Fruit fly (Drosophila melanogaster) whole organism, embryonic: ENCODE measurements around the gene Hgsnat.

Source experiments
- ATbp ChIP-seq: fragments of 200-800 bp; sonication (Bioruptor generic); optimal IDR thresholded peaks from 2 replicates; lab custom pipeline; 2017; ENCODE audit warnings: missing biosample characterization, mild to moderate bottlenecking, missing genetic modification characterization, missing genetic modification reagents
- Ada2b ChIP-seq: fragments of 200-800 bp; sonication (Bioruptor generic); IDR thresholded peaks from 2 replicates; pipeline ENCODE4 v1.3.6; 2022; ENCODE audit warnings: missing biosample characterization, missing genetic modification characterization
- Asciz ChIP-seq: fragments of 200-800 bp; sonication (Bioruptor generic); optimal IDR thresholded peaks from 2 replicates; lab custom pipeline; 2017; ENCODE audit warnings: missing biosample characterization, mild to moderate bottlenecking, missing genetic modification characterization, missing genetic modification reagents
- CG10267 ChIP-seq: fragments of 200-800 bp; sonication (Bioruptor generic); optimal IDR thresholded peaks from 2 replicates; lab custom pipeline; 2018; ENCODE audit warnings: missing biosample characterization, mild to moderate bottlenecking, missing genetic modification characterization, moderate library complexity
- CG13775 ChIP-seq: fragments of 200-800 bp; sonication (Bioruptor generic); optimal IDR thresholded peaks from 3 replicates; lab custom pipeline; 2017; ENCODE audit warnings: missing biosample characterization, mild to moderate bottlenecking, missing genetic modification characterization
- CG13894 ChIP-seq: fragments of 200-800 bp; sonication (Bioruptor generic); optimal IDR thresholded peaks from 3 replicates; lab custom pipeline; 2018; ENCODE audit warnings: missing biosample characterization, mild to moderate bottlenecking, missing genetic modification characterization, moderate library complexity
- CG17612 ChIP-seq: fragments of 200-800 bp; sonication (Bioruptor generic); IDR thresholded peaks from 2 replicates; pipeline ENCODE4 v1.3.6; 2022; ENCODE audit warnings: missing biosample characterization, missing genetic modification characterization
- CG31224 ChIP-seq: fragments of 200-800 bp; sonication (Bioruptor generic); IDR thresholded peaks from 2 replicates; pipeline ENCODE4 v1.3.6; 2022; ENCODE audit warnings: missing biosample characterization, missing genetic modification characterization
- CG3995 ChIP-seq: fragments of 200-800 bp; sonication (Bioruptor generic); optimal IDR thresholded peaks from 3 replicates; lab custom pipeline; 2016; ENCODE audit warnings: missing biosample characterization, missing genetic modification characterization
- CG4360 ChIP-seq: fragments of 200-800 bp; sonication (Bioruptor generic); IDR thresholded peaks from 2 replicates; pipeline ENCODE4 v1.3.6; 2022; ENCODE audit warnings: missing biosample characterization, missing genetic modification characterization
- CG4707 ChIP-seq: fragments of 200-800 bp; sonication (Bioruptor generic); optimal IDR thresholded peaks from 2 replicates; lab custom pipeline; 2018; ENCODE audit warnings: missing biosample characterization, mild to moderate bottlenecking, missing genetic modification characterization, moderate library complexity
- CG5245 ChIP-seq: fragments of 200-800 bp; sonication (Bioruptor generic); optimal IDR thresholded peaks from 3 replicates; lab custom pipeline; 2016; ENCODE audit warnings: missing biosample characterization, missing genetic modification characterization
- CG6765 ChIP-seq: fragments of 200-800 bp; sonication (Bioruptor generic); optimal IDR thresholded peaks from 3 replicates; lab custom pipeline; 2017; ENCODE audit warnings: missing biosample characterization, mild to moderate bottlenecking, missing genetic modification characterization
- CG6791 ChIP-seq: fragments of 200-800 bp; sonication (Bioruptor generic); IDR thresholded peaks from 3 replicates; pipeline ENCODE4 v1.3.6; 2022; ENCODE audit warnings: missing biosample characterization, missing genetic modification characterization; ENCODE audit not compliant: partially characterized antibody
- D ChIP-seq, 2 experiments: fragments of 200-800 bp in 1 of 2; fragments of >200 bp in 1 of 2; sonication (Bioruptor generic) in 1 of 2; optimal IDR thresholded peaks; 2 replicates in 1 of 2; 3 replicates in 1 of 2; lab custom pipeline; 2017; ENCODE audit warnings: mild to moderate bottlenecking in 1 of 2, missing biosample characterization in 1 of 2, missing genetic modification characterization in 1 of 2, missing genetic modification reagents in 1 of 2
- Dip3 ChIP-seq: fragments of 200-800 bp; sonication (Bioruptor generic); optimal IDR thresholded peaks from 3 replicates; lab custom pipeline; 2016; ENCODE audit warnings: missing biosample characterization, missing genetic modification characterization
- Ets97D ChIP-seq: fragments of 200-800 bp; sonication (Bioruptor generic); optimal IDR thresholded peaks from 3 replicates; lab custom pipeline; 2016; ENCODE audit warnings: missing biosample characterization, missing genetic modification characterization
- Fer3 ChIP-seq: fragments of 200-800 bp; sonication (Bioruptor generic); optimal IDR thresholded peaks from 2 replicates; lab custom pipeline; 2018; ENCODE audit warnings: missing biosample characterization, mild to moderate bottlenecking, missing genetic modification characterization, moderate library complexity
- Hey ChIP-seq: fragments of 200-800 bp; sonication (Bioruptor generic); optimal IDR thresholded peaks from 3 replicates; lab custom pipeline; 2018; ENCODE audit warnings: missing biosample characterization, mild to moderate bottlenecking, missing genetic modification characterization
- Hr51 ChIP-seq, 2 experiments: fragments of 200-800 bp; sonication (Bioruptor generic); optimal IDR thresholded peaks; 2 replicates in 1 of 2; 3 replicates in 1 of 2; lab custom pipeline; 2016 to 2018; ENCODE audit warnings: missing biosample characterization in 2 of 2, missing genetic modification characterization in 2 of 2, mild to moderate bottlenecking in 1 of 2, moderate library complexity in 1 of 2
- MBD-R2 ChIP-seq: fragments of 200-800 bp; sonication (Bioruptor generic); IDR thresholded peaks from 2 replicates; pipeline ENCODE4 v1.3.6; 2022; ENCODE audit warnings: missing biosample characterization, missing genetic modification characterization
- Mad ChIP-seq: fragments of 200-800 bp; sonication (Bioruptor generic); optimal IDR thresholded peaks from 2 replicates; lab custom pipeline; 2016; ENCODE audit warnings: missing biosample characterization, missing genetic modification characterization
- Mrtf ChIP-seq: fragments of 200-800 bp; sonication (Bioruptor generic); IDR thresholded peaks from 3 replicates; pipeline ENCODE4 v1.3.6; 2022; ENCODE audit warnings: missing biosample characterization, missing genetic modification characterization
- Spps ChIP-seq: fragments of 200-800 bp; sonication (Bioruptor generic); optimal IDR thresholded peaks from 2 replicates; lab custom pipeline; 2018; ENCODE audit warnings: missing biosample characterization, mild to moderate bottlenecking, missing genetic modification characterization
- TFAM ChIP-seq: fragments of 200-800 bp; sonication (Bioruptor generic); optimal IDR thresholded peaks from 2 replicates; lab custom pipeline; 2017; ENCODE audit warnings: missing biosample characterization, missing genetic modification characterization, inconsistent platforms
- Trl ChIP-seq, 3 experiments: fragments of >200 bp in 2 of 3; fragments of 200-800 bp in 1 of 3; sonication (Bioruptor generic) in 1 of 3; optimal IDR thresholded peaks; 2 replicates in 1 of 3; 3 replicates in 2 of 3; lab custom pipeline; 2016 to 2017; ENCODE audit warnings: missing biosample characterization in 1 of 3, missing genetic modification characterization in 1 of 3
- ab ChIP-seq: fragments of 200-800 bp; sonication (Bioruptor generic); optimal IDR thresholded peaks from 2 replicates; lab custom pipeline; 2016; ENCODE audit warnings: missing biosample characterization, missing genetic modification characterization
- ac ChIP-seq: fragments of 200-800 bp; sonication (Bioruptor generic); optimal IDR thresholded peaks from 3 replicates; lab custom pipeline; 2017; ENCODE audit warnings: missing biosample characterization, mild to moderate bottlenecking, missing genetic modification characterization
- ara ChIP-seq: fragments of 200-800 bp; sonication (Bioruptor generic); IDR thresholded peaks from 2 replicates; pipeline ENCODE4 v1.3.6; 2022; ENCODE audit warnings: missing biosample characterization, missing genetic modification characterization
- bcd ChIP-seq: fragments of 200-800 bp; sonication (Bioruptor generic); optimal IDR thresholded peaks from 2 replicates; lab custom pipeline; 2017; ENCODE audit warnings: missing biosample characterization, mild to moderate bottlenecking, missing genetic modification characterization
- cad ChIP-seq: fragments of >200 bp; optimal IDR thresholded peaks from 2 replicates; lab custom pipeline; 2017; ENCODE audit warnings: missing biosample characterization, missing genetic modification characterization
- cg ChIP-seq: fragments of 200-800 bp; sonication (Bioruptor generic); optimal IDR thresholded peaks from 3 replicates; lab custom pipeline; 2019; ENCODE audit warnings: missing biosample characterization, mild to moderate bottlenecking, missing genetic modification characterization, moderate library complexity
- ci ChIP-seq: fragments of 200-800 bp; sonication (Bioruptor generic); IDR thresholded peaks from 3 replicates; pipeline ENCODE4 v1.3.6; 2022; ENCODE audit warnings: missing biosample characterization, missing genetic modification characterization
- ems ChIP-seq: fragments of 200-800 bp; sonication (Bioruptor generic); optimal IDR thresholded peaks from 3 replicates; lab custom pipeline; 2016; ENCODE audit warnings: missing biosample characterization, missing genetic modification characterization
- grn ChIP-seq: fragments of 200-800 bp; sonication (Bioruptor generic); optimal IDR thresholded peaks from 3 replicates; lab custom pipeline; 2017; ENCODE audit warnings: missing biosample characterization, missing genetic modification characterization
- jumu ChIP-seq: fragments of 200-800 bp; sonication (Bioruptor generic); optimal IDR thresholded peaks from 3 replicates; lab custom pipeline; 2016; ENCODE audit warnings: missing biosample characterization, missing genetic modification characterization
- lab ChIP-seq: fragments of 200-800 bp; sonication (Bioruptor generic); optimal IDR thresholded peaks from 3 replicates; lab custom pipeline; 2017; ENCODE audit warnings: missing biosample characterization, missing genetic modification characterization, mild to moderate bottlenecking, moderate library complexity, missing genetic modification reagents
- luna ChIP-seq: fragments of 200-800 bp; sonication (Bioruptor generic); optimal IDR thresholded peaks from 2 replicates; lab custom pipeline; 2016; ENCODE audit warnings: missing biosample characterization, missing genetic modification characterization
- mam ChIP-seq: fragments of 200-800 bp; sonication (Bioruptor generic); optimal IDR thresholded peaks from 3 replicates; lab custom pipeline; 2016; ENCODE audit warnings: missing biosample characterization, missing genetic modification characterization
- nau ChIP-seq: fragments of 200-800 bp; sonication (Bioruptor generic); optimal IDR thresholded peaks from 3 replicates; lab custom pipeline; 2017; ENCODE audit warnings: missing biosample characterization, mild to moderate bottlenecking, missing genetic modification characterization, missing genetic modification reagents
- oc ChIP-seq: fragments of 200-800 bp; sonication (Bioruptor generic); optimal IDR thresholded peaks from 2 replicates; lab custom pipeline; 2018; ENCODE audit warnings: missing biosample characterization, mild to moderate bottlenecking, missing genetic modification characterization, moderate library complexity
- pita ChIP-seq: fragments of 200-800 bp; sonication (Bioruptor generic); optimal IDR thresholded peaks from 2 replicates; lab custom pipeline; 2017; ENCODE audit warnings: missing biosample characterization, mild to moderate bottlenecking, missing genetic modification characterization
- pnt ChIP-seq: fragments of 200-800 bp; sonication (Bioruptor generic); optimal IDR thresholded peaks from 3 replicates; lab custom pipeline; 2016; ENCODE audit warnings: missing biosample characterization, missing genetic modification characterization
- sd ChIP-seq: fragments of 200-800 bp; sonication (Bioruptor generic); optimal IDR thresholded peaks from 3 replicates; lab custom pipeline; 2018; ENCODE audit warnings: missing biosample characterization, mild to moderate bottlenecking, missing genetic modification characterization, moderate library complexity
- sens ChIP-seq: fragments of 200-800 bp; sonication (Bioruptor generic); peaks from one replicate; lab custom pipeline; 2016; ENCODE audit warnings: missing biosample characterization, missing genetic modification characterization
- sens-2 ChIP-seq: fragments of 200-800 bp; sonication (Bioruptor generic); IDR thresholded peaks from 2 replicates; pipeline ENCODE4 v1.3.6; 2022; ENCODE audit warnings: missing biosample characterization, missing genetic modification characterization
- so ChIP-seq: fragments of 200-800 bp; sonication (Bioruptor generic); IDR thresholded peaks from 3 replicates; pipeline ENCODE4 v1.3.6; 2022; ENCODE audit warnings: missing biosample characterization, missing genetic modification characterization
- tgo ChIP-seq: fragments of 200-800 bp; sonication (Bioruptor generic); IDR thresholded peaks from 3 replicates; pipeline ENCODE4 v1.3.6; 2022; ENCODE audit warnings: missing biosample characterization, missing genetic modification characterization

The Hgsnat gene

DNA sequence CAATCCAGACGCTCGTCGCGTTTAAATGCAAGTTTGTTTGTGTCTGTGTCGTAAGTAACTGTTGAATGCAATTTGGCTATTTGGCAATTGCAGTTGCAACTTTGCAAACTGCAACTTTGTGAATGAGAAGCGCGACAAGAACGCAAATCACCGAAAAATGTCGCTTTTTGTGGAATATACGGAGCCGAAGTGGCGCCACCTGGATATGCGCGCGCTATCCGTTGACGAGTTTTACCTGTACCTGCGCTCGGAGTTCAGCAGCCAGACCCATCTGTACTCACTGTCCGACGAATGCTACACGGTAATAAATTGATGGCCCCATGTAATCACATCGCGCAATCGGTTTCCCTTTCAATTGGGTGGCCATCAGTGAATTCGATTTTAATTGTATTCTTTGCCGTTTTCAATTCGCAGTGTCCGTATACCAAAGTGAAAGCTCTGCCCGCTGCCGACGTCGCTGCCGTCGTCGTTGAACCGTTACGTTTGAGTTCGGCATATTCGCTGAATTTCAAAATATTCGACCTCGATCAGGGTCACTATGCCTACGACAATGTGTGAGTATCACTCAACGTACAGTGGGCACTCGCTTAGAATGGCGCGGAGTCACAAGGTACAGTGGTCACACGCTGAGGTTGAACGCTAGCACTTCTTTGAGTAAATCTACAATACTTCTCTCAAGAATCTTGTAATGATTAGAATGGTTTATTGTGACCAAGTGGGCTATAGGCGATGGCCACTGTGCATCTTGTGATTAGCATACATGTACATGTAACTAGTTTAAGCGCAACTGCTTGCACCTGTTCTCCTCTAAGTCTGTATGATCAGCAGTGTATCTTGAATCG, 731 bp downstream of the Hgsnat start (continued):
- TF ChIP-seq oc (tag; lab: Kevin White, UChicago), result peak; percentile 74
- TF ChIP-seq ci (GFP tag; lab: Robert Waterston, UW), result peak; percentile 91
- TF ChIP-seq sd (tag; lab: Kevin White, UChicago), result peak; percentile 61
- peak; percentile 89 for TF ChIP-seq ab (GFP tag; lab: Kevin White, UChicago)
- TF ChIP-seq luna (GFP tag; lab: Kevin White, UChicago), result peak; percentile 49
- peak; percentile 54; the same call in 1 of the 2 replicates for TF ChIP-seq MBD-R2 (GFP tag; lab: Robert Waterston, UW)
- TF ChIP-seq tgo (GFP tag; lab: Robert Waterston, UW), result peak; percentile 87
- no peak for TF ChIP-seq grn
- peak; percentile 53 for TF ChIP-seq CG4707 (GFP tag; lab: Kevin White, UChicago)
- TF ChIP-seq jumu (GFP tag; lab: Kevin White, UChicago), result peak; percentile 90
- TF ChIP-seq CG31224, result peak; percentile 61; the same call in 1 of the 2 replicates
- peak; percentile 17 for TF ChIP-seq CG10267
- peak; percentile 5 for TF ChIP-seq CG13894 (tag; lab: Kevin White, UChicago)
- no peak for TF ChIP-seq D (optimal IDR thresholded peaks at IDR 0.05; lab: Kevin White, UChicago)
- TF ChIP-seq D (GFP tag; optimal IDR thresholded peaks at IDR 0.05; lab: Kevin White, UChicago), result peak; percentile 56
- TF ChIP-seq CG3995 (GFP tag; lab: Kevin White, UChicago), result peak; percentile 43
- peak; percentile 92 for TF ChIP-seq Ada2b (GFP tag; lab: Robert Waterston, UW)
- TF ChIP-seq so (GFP tag; lab: Robert Waterston, UW), result peak; percentile 81
- peak; percentile 71 for TF ChIP-seq CG17612 (GFP tag; lab: Robert Waterston, UW)
- TF ChIP-seq Trl (optimal IDR thresholded peaks at IDR 0.05; lab: Kevin White, UChicago), result no peak
- peak; percentile 86 for TF ChIP-seq Trl (GFP tag; optimal IDR thresholded peaks at IDR 0.05; lab: Kevin White, UChicago)
- peak; percentile 73 to 79 for TF ChIP-seq Hr51 (GFP tag; optimal IDR thresholded peaks at IDR 0.05; lab: Kevin White, UChicago)
- peak; percentile 91 for TF ChIP-seq Mrtf (GFP tag; lab: Robert Waterston, UW)
- TF ChIP-seq pita, result no peak
- TF ChIP-seq pnt (GFP tag; lab: Kevin White, UChicago), result peak; percentile 86
- peak; percentile 34 for TF ChIP-seq Ets97D
- peak; percentile 71 for TF ChIP-seq CG5245 (GFP tag; lab: Kevin White, UChicago)
- TF ChIP-seq Asciz (GFP tag; lab: Kevin White, UChicago), result no peak
- peak; percentile 83 for TF ChIP-seq Fer3
- TF ChIP-seq ara (GFP tag; lab: Robert Waterston, UW), result peak; percentile 83
- TF ChIP-seq Dip3 (GFP tag; lab: Kevin White, UChicago), result peak; percentile 77
- TF ChIP-seq lab (GFP tag; lab: Kevin White, UChicago), result peak; percentile 88
- peak; percentile 55 for TF ChIP-seq CG13775 (GFP tag; lab: Kevin White, UChicago)
- peak; percentile 18; the same call in 1 of the 2 replicates for TF ChIP-seq CG4360 (GFP tag; lab: Robert Waterston, UW)
- TF ChIP-seq ems (GFP tag; lab: Kevin White, UChicago), result peak; percentile 67
- TF ChIP-seq cad (GFP tag; lab: Kevin White, UChicago), result no peak
- TF ChIP-seq CG6791 (GFP tag; lab: Robert Waterston, UW), result no peak
- TF ChIP-seq sens-2, result peak; percentile 67; the same call in 1 of the 2 replicates
- TF ChIP-seq TFAM, result no peak
- TF ChIP-seq CG6765, result no peak
- no peak for TF ChIP-seq Spps
- TF ChIP-seq cg (GFP tag; lab: Kevin White, UChicago), result no peak
- TF ChIP-seq bcd (GFP tag; lab: Kevin White, UChicago), result peak; percentile 83
- TF ChIP-seq ac, result no peak
- TF ChIP-seq ATbp (GFP tag; lab: Kevin White, UChicago), result peak; percentile 65
- no peak for TF ChIP-seq Hey
- peak; percentile 95 for TF ChIP-seq sens (GFP tag; lab: Kevin White, UChicago)
- TF ChIP-seq Mad (GFP tag; lab: Kevin White, UChicago), result peak; percentile 73
- no peak for TF ChIP-seq nau (GFP tag; lab: Kevin White, UChicago)
- TF ChIP-seq mam (GFP tag; lab: Kevin White, UChicago), result peak; percentile 87
